Fruit fly (Drosophila melanogaster): ENCODE measurements around the gene CG5013.

CG5013 gene

dm6 chr3R:16097661-16098329 is 48.3 kb downstream of the CG5013 start (continued):
- TF ChIP-seq CG7368 (GFP tag; optimal IDR thresholded peaks at IDR 0.05) (peak; percentile 98), CG6854 (GFP tag; optimal IDR thresholded peaks at IDR 0.05) (peak; percentile 98), CG8319 (GFP tag; optimal IDR thresholded peaks at IDR 0.05) (peak; percentile 99), pdm3 (GFP tag; optimal IDR thresholded peaks at IDR 0.05) (peak; percentile 99), dac (GFP tag; optimal IDR thresholded peaks at IDR 0.05) (peak; percentile 93), topi (GFP tag; optimal IDR thresholded peaks at IDR 0.05) (peak; percentile 99), spab (GFP tag; optimal IDR thresholded peaks at IDR 0.05) (peak; percentile 98), cyc (GFP tag; optimal IDR thresholded peaks at IDR 0.05) (peak; percentile 99), fd59A (GFP tag; optimal IDR thresholded peaks at IDR 0.05) (peak; percentile 99), Lpt (GFP tag; optimal IDR thresholded peaks at IDR 0.05) (peak; percentile 98), Gug (GFP tag; IDR thresholded peaks at IDR 0.05) (peak; percentile 97), CG6808 (GFP tag; optimal IDR thresholded peaks at IDR 0.05) (peak; percentile 97)

dm6 chr3R:16098333-16099267 is 49.1 kb downstream of the CG5013 start, which contains the start of the genes Mhcl and Akt:
Gene Mhcl (minus strand): TSS chr3R:16098761.
Gene Akt (plus strand): TSS chr3R:16099228.
- TF ChIP-seq CG11902 (GFP tag; optimal IDR thresholded peaks at IDR 0.05): no peak
- peak; percentile 33 for TF ChIP-seq cyc (GFP tag; optimal IDR thresholded peaks at IDR 0.05)
- no peak for TF ChIP-seq Ets21C (GFP tag; optimal IDR thresholded peaks at IDR 0.05)
- TF ChIP-seq Sox15 (GFP tag; optimal IDR thresholded peaks at IDR 0.05): no peak
- no peak for TF ChIP-seq lz (GFP tag; optimal IDR thresholded peaks at IDR 0.05)
- no peak for TF ChIP-seq CG3032 (tag; optimal IDR thresholded peaks at IDR 0.05)
- TF ChIP-seq CG6854 (GFP tag; optimal IDR thresholded peaks at IDR 0.05): no peak
- peak; percentile 29 for TF ChIP-seq Smox (GFP tag; optimal IDR thresholded peaks at IDR 0.05)
- TF ChIP-seq salr (GFP tag; optimal IDR thresholded peaks at IDR 0.05): no peak
- peak; percentile 37; the same call in 1 of the 3 replicates for TF ChIP-seq eg (GFP tag; IDR thresholded peaks at IDR 0.05)
- no peak for TF ChIP-seq Eip93F (GFP tag; optimal IDR thresholded peaks at IDR 0.05)
- peak; percentile 63 for TF ChIP-seq Eip78C (GFP tag)
- no peak for TF ChIP-seq CG16779 (tag; optimal IDR thresholded peaks at IDR 0.05)
- TF ChIP-seq CG10631 (GFP tag; optimal IDR thresholded peaks at IDR 0.05): peak; percentile 10
- TF ChIP-seq fd59A (GFP tag; optimal IDR thresholded peaks at IDR 0.05): no peak
- no peak for TF ChIP-seq CG34406 (GFP tag; optimal IDR thresholded peaks at IDR 0.05)
- TF ChIP-seq vri (GFP tag; optimal IDR thresholded peaks at IDR 0.05): no peak
- TF ChIP-seq CG7368 (GFP tag; optimal IDR thresholded peaks at IDR 0.05): no peak
- peak; percentile 24 for TF ChIP-seq Hr39 (GFP tag; optimal IDR thresholded peaks at IDR 0.05)
- TF ChIP-seq CG6808 (GFP tag; optimal IDR thresholded peaks at IDR 0.05): no peak
- TF ChIP-seq CG6276 (GFP tag; optimal IDR thresholded peaks at IDR 0.05): peak; percentile 1
- TF ChIP-seq fkh (GFP tag; optimal IDR thresholded peaks at IDR 0.05): peak; percentile 72
- no peak for TF ChIP-seq achi (GFP tag; optimal IDR thresholded peaks at IDR 0.05)
- peak; percentile 23 for TF ChIP-seq CG9139 (GFP tag; optimal IDR thresholded peaks at IDR 0.05)
- TF ChIP-seq CG8119 (GFP tag; IDR thresholded peaks at IDR 0.05): 0 out of 3 replicates have a peak, but pooled peaks have one; percentile 26
- TF ChIP-seq Ets96B (tag; optimal IDR thresholded peaks at IDR 0.05): no peak
- no peak for TF ChIP-seq CG8632 (GFP tag; optimal IDR thresholded peaks at IDR 0.05)
- no peak for TF ChIP-seq Lpt (GFP tag; optimal IDR thresholded peaks at IDR 0.05)
- no peak for TF ChIP-seq OdsH (GFP tag; optimal IDR thresholded peaks at IDR 0.05)
- TF ChIP-seq Blimp-1 (GFP tag; optimal IDR thresholded peaks at IDR 0.05): peak; percentile 35
- peak; percentile 32 for TF ChIP-seq pdm3 (GFP tag; optimal IDR thresholded peaks at IDR 0.05)
- TF ChIP-seq CG1621 (tag; optimal IDR thresholded peaks at IDR 0.05): no peak
- TF ChIP-seq spab (GFP tag; optimal IDR thresholded peaks at IDR 0.05): no peak
- TF ChIP-seq Hr38 (GFP tag; optimal IDR thresholded peaks at IDR 0.05): no peak
- peak; percentile 32; the same call in 1 of the 2 replicates for TF ChIP-seq CG15336 (GFP tag; IDR thresholded peaks at IDR 0.05)
- no peak for TF ChIP-seq CG6163 (GFP tag; IDR thresholded peaks at IDR 0.05)
- no peak for TF ChIP-seq svp (GFP tag)
- TF ChIP-seq CG31627 (GFP tag; optimal IDR thresholded peaks at IDR 0.05): peak; percentile 22
- no peak for TF ChIP-seq CG3919 (GFP tag; optimal IDR thresholded peaks at IDR 0.05)
- no peak for TF ChIP-seq Sox14 (GFP tag; optimal IDR thresholded peaks at IDR 0.05)
- TF ChIP-seq CG8319 (GFP tag; optimal IDR thresholded peaks at IDR 0.05): no peak
- TF ChIP-seq net (GFP tag; optimal IDR thresholded peaks at IDR 0.05): no peak
- no peak for TF ChIP-seq acj6 (GFP tag; optimal IDR thresholded peaks at IDR 0.05)
